Worm (Caenorhabditis elegans): ENCODE data around the gene pqn-57.

Gene pqn-57

ce11 chrX:8362379-8362778 lies 41.6 kb upstream of the pqn-57 start:
- TF ChIP-seq Y22D7AL.16 (tag; optimal IDR thresholded peaks at IDR 0.05): no peak

ce11 chrX:8356305-8356704 lies 35.5 kb upstream of the pqn-57 start:
- TF ChIP-seq pros-1 (tag; optimal IDR thresholded peaks at IDR 0.05) (no peak), gmeb-2 (tag; optimal IDR thresholded peaks at IDR 0.05) (no peak), unc-55 (GFP tag; optimal IDR thresholded peaks at IDR 0.05) (no peak), fkh-10 (GFP tag; optimal IDR thresholded peaks at IDR 0.05) (no peak), sdc-2 (tag; optimal IDR thresholded peaks at IDR 0.05) (no peak), hlh-8 (tag; optimal IDR thresholded peaks at IDR 0.05) (no peak), pax-1 (tag; optimal IDR thresholded peaks at IDR 0.05) (no peak), ceh-48 (tag; optimal IDR thresholded peaks at IDR 0.05) (no peak)

ce11 chrX:8355350-8355749 lies 34.6 kb upstream of the pqn-57 start:
- TF ChIP-seq ceh-48 (tag; optimal IDR thresholded peaks at IDR 0.05): no peak
- no peak for TF ChIP-seq C38D4.7 (GFP tag; optimal IDR thresholded peaks at IDR 0.05)
- TF ChIP-seq ceh-14 (tag; optimal IDR thresholded peaks at IDR 0.05): no peak
- no peak for TF ChIP-seq pros-1 (tag; optimal IDR thresholded peaks at IDR 0.05)
- TF ChIP-seq dmd-4 (tag; optimal IDR thresholded peaks at IDR 0.05; ENCODE audit: borderline replicate concordance): no peak
- TF ChIP-seq eyg-1 (tag; optimal IDR thresholded peaks at IDR 0.05): no peak
- no peak for TF ChIP-seq pag-3 (tag; optimal IDR thresholded peaks at IDR 0.05; ENCODE audit: borderline replicate concordance)
- TF ChIP-seq dve-1 (tag; optimal IDR thresholded peaks at IDR 0.05): no peak
- no peak for TF ChIP-seq fkh-6 (tag; optimal IDR thresholded peaks at IDR 0.05)

- TF ChIP-seq ref-2 (tag; optimal IDR thresholded peaks at IDR 0.05) (no peak), pros-1 (tag; optimal IDR thresholded peaks at IDR 0.05) (no peak), mec-3 (tag; optimal IDR thresholded peaks at IDR 0.05; ENCODE audit: borderline replicate concordance) (no peak), ttx-3 (tag; optimal IDR thresholded peaks at IDR 0.05) (no peak), hlh-15 (tag; optimal IDR thresholded peaks at IDR 0.05) (no peak), hlh-8 (tag; optimal IDR thresholded peaks at IDR 0.05) (no peak), ceh-22 (tag; optimal IDR thresholded peaks at IDR 0.05) (no peak), lin-11 (tag; optimal IDR thresholded peaks at IDR 0.05) (no peak), eyg-1 (tag; optimal IDR thresholded peaks at IDR 0.05) (no peak), K02D7.2 (tag; optimal IDR thresholded peaks at IDR 0.05) (no peak)
Measured at ce11 chrX:8354284-8354784, 33.5 kb upstream of the pqn-57 start.

ce11 chrX:8350984-8351383 lies 30.2 kb upstream of the pqn-57 start, which contains the start of gene npr-28:
Gene npr-28, minus strand, starts transcription at chrX:8351084.
- TF ChIP-seq ceh-34 (tag; optimal IDR thresholded peaks at IDR 0.05): no peak
- no peak for TF ChIP-seq ceh-18 (tag; optimal IDR thresholded peaks at IDR 0.05)
- no peak for TF ChIP-seq npax-4 (tag; optimal IDR thresholded peaks at IDR 0.05)
- no peak for TF ChIP-seq ceh-45 (GFP tag; IDR thresholded peaks at IDR 0.05)
- TF ChIP-seq ets-4 (tag; optimal IDR thresholded peaks at IDR 0.05): no peak
- no peak for TF ChIP-seq unc-86 (tag; optimal IDR thresholded peaks at IDR 0.05)
- TF ChIP-seq nhr-232 (tag; optimal IDR thresholded peaks at IDR 0.05): no peak
- no peak for TF ChIP-seq unc-55 (GFP tag; optimal IDR thresholded peaks at IDR 0.05)
- TF ChIP-seq hlh-13 (GFP tag; optimal IDR thresholded peaks at IDR 0.05): no peak
- no peak for TF ChIP-seq pat-9 (tag; optimal IDR thresholded peaks at IDR 0.05)
- no peak for TF ChIP-seq pag-3 (tag; optimal IDR thresholded peaks at IDR 0.05; ENCODE audit: borderline replicate concordance)
- TF ChIP-seq pax-1 (tag; optimal IDR thresholded peaks at IDR 0.05): no peak
- TF ChIP-seq ceh-31 (tag; optimal IDR thresholded peaks at IDR 0.05): no peak
- no peak for TF ChIP-seq elt-2 (tag; optimal IDR thresholded peaks at IDR 0.05)
- no peak for TF ChIP-seq tbx-7 (tag; optimal IDR thresholded peaks at IDR 0.05)
- no peak for TF ChIP-seq sox-4 (tag; optimal IDR thresholded peaks at IDR 0.05)
- no peak for TF ChIP-seq dmd-4 (tag; optimal IDR thresholded peaks at IDR 0.05; ENCODE audit: borderline replicate concordance)
- no peak for TF ChIP-seq ceh-2 (tag; optimal IDR thresholded peaks at IDR 0.05)
- TF ChIP-seq ceh-9 (tag; optimal IDR thresholded peaks at IDR 0.05): no peak
